Fruit fly (Drosophila melanogaster) whole organism, pupa: ENCODE data around the gene Cpr64Ac.

Experiments
- CG10348 ChIP-seq: fragments of 200-800 bp; sonication (Bioruptor generic); IDR thresholded peaks from 2 replicates; pipeline ENCODE4 v1.3.6; 2022; ENCODE audit warnings: missing biosample characterization, missing genetic modification characterization
- CG12605 ChIP-seq: fragments of 200-800 bp; sonication (Bioruptor generic); IDR thresholded peaks from 2 replicates; pipeline ENCODE4 v1.3.6; 2022; ENCODE audit warnings: missing biosample characterization, missing genetic modification characterization
- CG13204 ChIP-seq: fragments of 200-800 bp; sonication (Bioruptor generic); optimal IDR thresholded peaks from 2 replicates; lab custom pipeline; 2018; ENCODE audit warnings: missing biosample characterization, mild to moderate bottlenecking, missing genetic modification characterization, moderate library complexity
- CG14655 ChIP-seq: fragments of 200-800 bp; sonication (Bioruptor generic); optimal IDR thresholded peaks from 3 replicates; lab custom pipeline; 2017; ENCODE audit warnings: mild to moderate bottlenecking, missing biosample characterization, missing genetic modification reagents, missing genetic modification characterization
- CG17806 ChIP-seq: fragments of 200-800 bp; sonication (Bioruptor generic); optimal IDR thresholded peaks from 2 replicates; lab custom pipeline; 2018; ENCODE audit warnings: missing biosample characterization, mild to moderate bottlenecking, missing genetic modification characterization, moderate library complexity
- CG32121 ChIP-seq: fragments of 200-800 bp; sonication (Bioruptor generic); IDR thresholded peaks from 2 replicates; pipeline ENCODE4 v1.3.6; 2022; ENCODE audit warnings: missing biosample characterization, missing genetic modification characterization
- CG8159 ChIP-seq: fragments of 200-800 bp; sonication (Bioruptor generic); optimal IDR thresholded peaks from 3 replicates; lab custom pipeline; 2018; ENCODE audit warnings: missing biosample characterization, mild to moderate bottlenecking, missing genetic modification characterization, moderate library complexity
- CG8301 ChIP-seq: fragments of 200-800 bp; sonication (Bioruptor generic); optimal IDR thresholded peaks from 2 replicates; lab custom pipeline; 2018; ENCODE audit warnings: missing biosample characterization, mild to moderate bottlenecking, missing genetic modification characterization
- CG9948 ChIP-seq: fragments of 200-800 bp; sonication (Bioruptor generic); optimal IDR thresholded peaks from 2 replicates; lab custom pipeline; 2018; ENCODE audit warnings: missing biosample characterization, mild to moderate bottlenecking, missing genetic modification characterization, moderate library complexity
- EcR ChIP-seq: fragments of 200-800 bp; sonication (Bioruptor generic); optimal IDR thresholded peaks from 3 replicates; lab custom pipeline; 2019; ENCODE audit warnings: missing biosample characterization, missing genetic modification characterization, mild to moderate bottlenecking, moderate library complexity, missing genetic modification reagents
- Ets98B ChIP-seq: fragments of 200-800 bp; sonication (Bioruptor generic); IDR thresholded peaks from 2 replicates; pipeline ENCODE4 v1.3.6; 2022; ENCODE audit warnings: missing biosample characterization, missing genetic modification characterization
- Snoo ChIP-seq: fragments of 200-800 bp; sonication (Bioruptor generic); optimal IDR thresholded peaks from 3 replicates; lab custom pipeline; 2017; ENCODE audit warnings: missing biosample characterization, mild to moderate bottlenecking, missing genetic modification characterization, inconsistent platforms
- fd96Ca ChIP-seq: fragments of 200-800 bp; sonication (Bioruptor generic); IDR thresholded peaks from 3 replicates; pipeline ENCODE4 v1.3.6; 2022; ENCODE audit warnings: missing biosample characterization, missing genetic modification characterization

- TF ChIP-seq EcR (GFP tag; lab: Kevin White, UChicago), result peak; percentile 67
- peak; percentile 43; the same call in 1 of the 2 replicates for TF ChIP-seq CG12605 (GFP tag; lab: Robert Waterston, UW)
- no peak for TF ChIP-seq CG10348 (GFP tag; lab: Robert Waterston, UW)
- no peak for TF ChIP-seq CG9948
- TF ChIP-seq CG8159 (tag; lab: Kevin White, UChicago), result peak; percentile 42
- TF ChIP-seq CG14655 (GFP tag; lab: Kevin White, UChicago), result peak; percentile 8
- TF ChIP-seq CG13204 (GFP tag; lab: Kevin White, UChicago), result peak; percentile 64
- peak; percentile 49; the same call in 1 of the 2 replicates for TF ChIP-seq Ets98B (GFP tag; lab: Robert Waterston, UW)
- no peak for TF ChIP-seq CG8301 (tag; lab: Kevin White, UChicago)
- no peak for TF ChIP-seq Snoo
- peak; percentile 31; the same call in 1 of the 2 replicates for TF ChIP-seq CG32121 (GFP tag; lab: Robert Waterston, UW)
- TF ChIP-seq fd96Ca (GFP tag; lab: Robert Waterston, UW), result no peak; the same call in 2 of the 3 replicates
- TF ChIP-seq CG17806, result no peak
Measured at dm6 chr3L:4227164-4227563, 14.4 kb upstream of the Cpr64Ac start, which contains the start of gene CG46460.
